Fruit fly (Drosophila melanogaster) whole organism, pupa: ENCODE data around the gene CG31161.
A peak's percentile ranks its signal among the peaks of the same experiment; 100 is the strongest.

ENCODE experiments used
- CG10348 ChIP-seq: fragments of 200-800 bp; sonication (Bioruptor generic); IDR thresholded peaks from 2 replicates; pipeline ENCODE4 v1.3.6; 2022; ENCODE audit warnings: missing biosample characterization, missing genetic modification characterization
- CG12605 ChIP-seq: fragments of 200-800 bp; sonication (Bioruptor generic); IDR thresholded peaks from 2 replicates; pipeline ENCODE4 v1.3.6; 2022; ENCODE audit warnings: missing biosample characterization, missing genetic modification characterization
- CG17806 ChIP-seq: fragments of 200-800 bp; sonication (Bioruptor generic); optimal IDR thresholded peaks from 2 replicates; lab custom pipeline; 2018; ENCODE audit warnings: missing biosample characterization, mild to moderate bottlenecking, missing genetic modification characterization, moderate library complexity
- CG32121 ChIP-seq: fragments of 200-800 bp; sonication (Bioruptor generic); IDR thresholded peaks from 2 replicates; pipeline ENCODE4 v1.3.6; 2022; ENCODE audit warnings: missing biosample characterization, missing genetic modification characterization
- CG4496 ChIP-seq: fragments of 200-800 bp; sonication (Bioruptor generic); IDR thresholded peaks from 3 replicates; pipeline ENCODE4 v1.3.6; 2022; ENCODE audit warnings: missing biosample characterization, missing genetic modification characterization
- CG8159 ChIP-seq: fragments of 200-800 bp; sonication (Bioruptor generic); optimal IDR thresholded peaks from 3 replicates; lab custom pipeline; 2018; ENCODE audit warnings: missing biosample characterization, mild to moderate bottlenecking, missing genetic modification characterization, moderate library complexity
- CG8301 ChIP-seq: fragments of 200-800 bp; sonication (Bioruptor generic); optimal IDR thresholded peaks from 2 replicates; lab custom pipeline; 2018; ENCODE audit warnings: missing biosample characterization, mild to moderate bottlenecking, missing genetic modification characterization
- CG9948 ChIP-seq: fragments of 200-800 bp; sonication (Bioruptor generic); optimal IDR thresholded peaks from 2 replicates; lab custom pipeline; 2018; ENCODE audit warnings: missing biosample characterization, mild to moderate bottlenecking, missing genetic modification characterization, moderate library complexity
- D1 ChIP-seq: fragments of 200-800 bp; sonication (Bioruptor generic); optimal IDR thresholded peaks from 2 replicates; lab custom pipeline; 2018; ENCODE audit warnings: missing biosample characterization, mild to moderate bottlenecking, missing genetic modification characterization, moderate library complexity
- EcR ChIP-seq: fragments of 200-800 bp; sonication (Bioruptor generic); optimal IDR thresholded peaks from 3 replicates; lab custom pipeline; 2019; ENCODE audit warnings: missing biosample characterization, missing genetic modification characterization, mild to moderate bottlenecking, moderate library complexity, missing genetic modification reagents
- Pif1A ChIP-seq: fragments of 200-800 bp; sonication (Bioruptor generic); optimal IDR thresholded peaks from 3 replicates; lab custom pipeline; 2016; ENCODE audit warnings: missing biosample characterization, missing genetic modification characterization
- Pif1B ChIP-seq: fragments of 200-800 bp; sonication (Bioruptor generic); optimal IDR thresholded peaks from 3 replicates; lab custom pipeline; 2016; ENCODE audit warnings: missing biosample characterization, missing genetic modification characterization
- gl ChIP-seq: fragments of 200-800 bp; sonication (Bioruptor generic); optimal IDR thresholded peaks from 2 replicates; lab custom pipeline; 2018; ENCODE audit warnings: missing biosample characterization, mild to moderate bottlenecking, missing genetic modification characterization
- rn ChIP-seq: fragments of 200-800 bp; sonication (Bioruptor generic); IDR thresholded peaks from 2 replicates; pipeline ENCODE4 v1.3.6; 2022; ENCODE audit warnings: missing biosample characterization, missing genetic modification characterization

DNA sequence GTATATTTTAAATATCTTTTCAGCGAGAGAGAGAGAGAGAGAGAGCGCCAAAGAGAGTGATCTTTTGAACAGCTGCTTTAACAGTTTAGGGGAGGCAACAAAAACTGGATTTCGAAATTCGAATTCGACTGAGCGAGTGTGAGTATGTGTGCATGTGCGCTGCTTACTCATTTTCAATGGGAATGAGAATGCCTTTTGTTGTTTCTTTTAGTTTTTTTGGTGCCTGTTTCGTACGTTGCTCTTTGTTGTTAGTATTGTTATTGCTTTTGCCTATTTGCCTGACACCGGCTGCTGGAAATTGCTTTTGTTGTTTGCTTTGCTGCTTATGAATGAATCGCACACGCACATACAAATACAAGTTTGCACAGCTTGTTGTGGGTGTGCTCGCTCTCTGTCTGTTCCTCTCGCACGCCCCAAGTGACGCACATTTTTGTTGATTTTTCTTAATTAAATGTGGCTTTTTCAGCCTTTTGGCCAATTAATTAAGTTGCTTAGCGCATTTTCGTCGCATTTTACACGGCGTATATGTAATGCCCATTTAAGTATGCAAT is 10.6 kb downstream of the CG31161 start:
- TF ChIP-seq CG17806 (peak; percentile 74), CG4496 (GFP tag; lab: Robert Waterston, UW) (peak; percentile 94), CG10348 (GFP tag; lab: Robert Waterston, UW) (no peak), CG9948 (tag; lab: Kevin White, UChicago) (peak; percentile 76), gl (tag; lab: Kevin White, UChicago) (peak; percentile 99), rn (GFP tag; lab: Robert Waterston, UW) (peak; percentile 64; the same call in 1 of the 2 replicates), CG8301 (tag; lab: Kevin White, UChicago) (peak; percentile 86), EcR (peak; percentile 97), Pif1A (GFP tag; lab: Kevin White, UChicago) (peak; percentile 85), Pif1B (peak; percentile 81), D1 (tag; lab: Kevin White, UChicago) (peak; percentile 66), CG32121 (GFP tag; lab: Robert Waterston, UW) (peak; percentile 87), CG12605 (GFP tag; lab: Robert Waterston, UW) (peak; percentile 98), CG8159 (tag; lab: Kevin White, UChicago) (peak; percentile 79)
